Fruit fly (Drosophila melanogaster) S2 (cell line): ENCODE measurements around the gene Jhbp14.

Experiments used
- CG8478 ChIP-seq: fragments of >200 bp; optimal IDR thresholded peaks from 2 replicates; lab custom pipeline; 2018
- CTCF ChIP-seq, 2 experiments: fragments of >200 bp; optimal IDR thresholded peaks; 2 replicates each; lab custom pipeline; 2018

DNA sequence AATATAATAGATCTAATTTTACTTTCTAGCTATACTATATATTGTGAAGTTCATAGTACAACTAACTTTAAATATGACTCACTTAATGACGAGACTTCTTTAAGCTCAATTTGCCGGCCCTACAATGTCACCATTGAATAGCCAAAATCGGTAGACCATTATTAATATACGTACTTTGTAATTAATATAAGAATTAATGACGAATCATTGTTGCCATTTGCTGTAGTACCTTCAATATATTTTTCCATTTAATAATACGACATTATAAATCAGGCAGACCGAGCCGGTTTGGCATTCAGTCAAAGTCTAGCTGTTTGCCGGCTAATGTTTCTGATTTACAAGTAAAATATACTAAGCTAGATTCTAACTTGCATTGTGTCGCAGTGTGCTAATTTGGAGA, 3.4 kb downstream of the Jhbp14 start, which contains the start of gene Jhbp13:
- TF ChIP-seq CG8478 (lab: Kevin White, UChicago) (no peak), CTCF (optimal IDR thresholded peaks at IDR 0.05; lab: Kevin White, UChicago) (no peak)
